Worm (Caenorhabditis elegans): ENCODE results near the gene ZC53.2.

DNA sequence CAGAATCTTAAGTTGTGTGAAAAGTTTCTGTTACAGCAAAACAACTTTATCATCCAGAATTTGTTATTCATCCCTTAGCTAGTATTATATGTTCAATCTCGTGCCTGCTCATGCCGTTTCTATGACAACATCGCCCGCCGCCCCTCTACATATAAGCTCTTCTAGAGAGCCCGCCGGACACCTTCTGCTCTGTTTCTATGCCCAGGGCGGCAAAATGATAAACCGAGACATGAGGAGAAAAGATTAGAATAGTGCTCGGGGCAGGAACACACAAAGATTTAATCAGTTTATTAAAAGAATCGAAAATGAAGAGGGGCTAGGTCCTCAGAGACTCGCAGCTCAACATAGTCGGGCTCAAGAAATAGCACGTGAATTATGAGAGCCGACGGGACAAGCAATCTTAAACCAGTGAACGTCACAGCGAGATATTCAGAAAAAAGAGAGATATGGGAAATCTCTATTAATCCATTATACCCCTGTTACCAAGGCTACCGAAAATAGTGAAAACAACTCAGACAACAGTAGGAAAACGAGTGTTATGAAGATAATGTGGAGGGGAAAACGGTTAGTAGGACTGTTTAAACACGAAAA, 35.5 kb downstream of the ZC53.2 start:
- TF ChIP-seq vab-7 (GFP tag; IDR thresholded peaks at IDR 0.05) (no peak), lin-13 (GFP tag; optimal IDR thresholded peaks at IDR 0.05) (no peak), ZK546.5 (tag; optimal IDR thresholded peaks at IDR 0.05) (no peak), D1046.2 (GFP tag; IDR thresholded peaks at IDR 0.05) (no peak), R02D3.7 (tag; optimal IDR thresholded peaks at IDR 0.05) (no peak), nhr-41 (GFP tag; IDR thresholded peaks at IDR 0.05) (no peak)
